Fruit fly (Drosophila melanogaster): ENCODE results near the gene CG7102.

The CG7102 gene

DNA sequence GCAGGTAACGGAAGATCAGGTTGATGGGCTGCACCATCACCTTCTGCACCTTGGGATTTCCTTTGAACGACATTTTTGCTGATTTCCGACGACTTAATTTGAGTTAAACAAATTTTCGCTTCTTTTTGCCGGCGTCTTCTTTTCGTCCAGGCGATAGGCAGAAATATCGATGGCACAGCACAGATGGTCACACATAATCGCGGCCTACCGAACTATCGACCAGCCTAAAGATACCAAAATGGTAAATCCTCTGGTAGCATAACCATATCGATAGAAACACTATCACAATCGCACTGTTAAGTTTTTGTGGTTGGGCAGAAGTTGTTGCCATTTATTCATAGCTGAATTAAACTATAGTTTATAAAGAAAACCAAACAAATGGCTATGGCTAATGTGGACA lies 2.0 kb downstream of the CG7102 start, which contains the start of the genes SmE and CG34132:
SmE (minus strand) TSS at position 180 of the 400 bp plus-strand sequence.
CG34132 (plus strand) TSS at position 233 of the 400 bp plus-strand sequence.
- TF ChIP-seq ovo (GFP tag; optimal IDR thresholded peaks at IDR 0.05) (no peak), CG1620 (GFP tag; optimal IDR thresholded peaks at IDR 0.05) (no peak), CG12768 (GFP tag; optimal IDR thresholded peaks at IDR 0.05) (no peak), CG14711 (tag; optimal IDR thresholded peaks at IDR 0.05) (no peak), Crg-1 (GFP tag; optimal IDR thresholded peaks at IDR 0.05) (no peak), CG11617 (GFP tag; optimal IDR thresholded peaks at IDR 0.05) (no peak), Mnt (GFP tag; optimal IDR thresholded peaks at IDR 0.05) (no peak), pad (GFP tag; optimal IDR thresholded peaks at IDR 0.05) (no peak), cnc (optimal IDR thresholded peaks at IDR 0.05) (no peak), Hr96 (GFP tag; optimal IDR thresholded peaks at IDR 0.05) (no peak), kay (GFP tag; ENCODE audit: borderline replicate concordance) (no peak), CG33017 (tag; optimal IDR thresholded peaks at IDR 0.05) (no peak), cic (GFP tag; optimal IDR thresholded peaks at IDR 0.05) (no peak), Clk (GFP tag; optimal IDR thresholded peaks at IDR 0.05) (no peak), CG7101 (tag; optimal IDR thresholded peaks at IDR 0.05) (no peak), CG5204 (GFP tag; optimal IDR thresholded peaks at IDR 0.05) (no peak), toe (GFP tag; optimal IDR thresholded peaks at IDR 0.05) (no peak), CG7045 (GFP tag; optimal IDR thresholded peaks at IDR 0.05) (no peak), tj (GFP tag; optimal IDR thresholded peaks at IDR 0.05) (no peak)

DNA sequence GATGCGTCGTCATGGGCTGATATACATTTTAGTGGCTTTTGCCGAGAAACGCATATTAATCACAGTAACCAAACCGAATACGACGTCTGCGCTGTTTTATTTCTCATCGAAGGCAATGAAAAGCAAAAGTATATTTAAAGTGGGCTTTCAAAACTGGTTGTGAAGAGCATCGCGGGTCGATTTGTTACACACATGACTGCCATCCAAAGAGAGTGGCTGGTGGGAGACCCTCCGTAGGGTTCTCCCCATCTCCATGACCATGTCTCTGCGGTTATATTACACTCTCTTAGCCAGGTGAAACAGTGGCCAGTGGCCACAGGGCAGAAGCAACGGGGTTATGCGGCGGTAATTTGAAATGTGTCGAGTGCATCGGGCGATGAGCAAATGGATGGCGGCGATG lies 6.9 kb downstream of the CG7102 start:
- TF ChIP-seq CG7101 (tag; optimal IDR thresholded peaks at IDR 0.05) (no peak), CG33017 (tag; optimal IDR thresholded peaks at IDR 0.05) (no peak), bab1 (GFP tag; optimal IDR thresholded peaks at IDR 0.05) (no peak), cic (GFP tag; optimal IDR thresholded peaks at IDR 0.05) (no peak), Crg-1 (GFP tag; optimal IDR thresholded peaks at IDR 0.05) (no peak), toe (GFP tag; optimal IDR thresholded peaks at IDR 0.05) (no peak), Clk (GFP tag; optimal IDR thresholded peaks at IDR 0.05) (no peak), Mnt (GFP tag; optimal IDR thresholded peaks at IDR 0.05) (no peak), CG14711 (tag; optimal IDR thresholded peaks at IDR 0.05) (no peak), CG7045 (GFP tag; optimal IDR thresholded peaks at IDR 0.05) (no peak), pad (GFP tag; optimal IDR thresholded peaks at IDR 0.05) (no peak), CG12768 (GFP tag; optimal IDR thresholded peaks at IDR 0.05) (no peak), ovo (GFP tag; optimal IDR thresholded peaks at IDR 0.05) (no peak), tj (GFP tag; optimal IDR thresholded peaks at IDR 0.05) (no peak), cnc (optimal IDR thresholded peaks at IDR 0.05) (no peak), CG11617 (GFP tag; optimal IDR thresholded peaks at IDR 0.05) (no peak), CG5204 (GFP tag; optimal IDR thresholded peaks at IDR 0.05) (no peak), Hr96 (GFP tag; optimal IDR thresholded peaks at IDR 0.05) (no peak)

DNA sequence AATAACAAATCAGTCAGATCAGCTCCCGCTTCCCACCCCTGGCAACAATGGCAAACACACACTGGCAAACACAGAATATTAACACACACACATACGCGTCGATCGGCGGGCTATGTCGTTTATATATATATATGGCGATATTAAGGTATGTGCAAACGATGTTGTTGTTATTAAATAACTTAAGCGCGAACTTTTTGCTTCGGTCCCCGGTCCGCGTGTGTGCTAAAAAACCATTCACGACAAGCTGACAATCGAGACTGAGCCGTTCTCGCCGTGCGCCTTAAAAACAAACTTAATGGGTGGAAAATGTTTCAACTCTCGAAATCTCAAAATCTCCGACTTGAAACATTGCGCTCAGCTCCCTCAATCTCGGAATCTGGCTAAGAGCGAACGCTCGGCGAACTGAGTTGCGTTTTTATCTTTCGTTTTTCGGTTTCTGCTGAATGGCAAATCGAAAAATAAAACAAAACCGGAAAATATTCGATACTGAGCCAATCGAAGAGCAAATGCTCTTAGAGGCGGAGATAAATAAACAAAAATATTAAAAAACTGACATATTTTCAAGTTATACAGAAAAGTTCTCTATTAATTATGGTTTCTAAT lies 7.9 kb downstream of the CG7102 start, which contains the start of gene spz3:
spz3 (minus strand) TSS at position 261 of the 603 bp plus-strand sequence.
- peak; percentile 47 for TF ChIP-seq kay (GFP tag; ENCODE audit: borderline replicate concordance)
- no peak for TF ChIP-seq Crg-1 (GFP tag; optimal IDR thresholded peaks at IDR 0.05)

DNA sequence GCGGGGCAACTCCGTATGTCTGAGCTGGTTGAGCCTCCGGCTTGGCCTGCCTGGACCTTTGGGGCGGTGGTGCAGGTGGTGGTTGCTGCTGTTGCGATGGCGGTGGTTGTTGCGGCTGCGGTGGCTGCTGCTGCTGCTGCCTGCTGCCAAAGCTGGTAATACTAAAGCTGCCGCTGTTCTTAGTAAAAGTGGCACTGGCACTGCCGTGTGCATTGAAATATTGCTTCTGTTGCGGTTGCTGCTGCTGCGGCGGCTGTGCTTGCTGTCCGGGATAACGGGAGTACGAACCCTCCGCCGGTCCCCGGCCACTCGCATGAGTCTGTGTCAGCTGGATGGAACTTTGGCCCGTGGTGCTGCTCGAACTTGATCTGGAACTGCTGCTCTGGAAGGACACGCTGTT lies 8.9 kb downstream of the CG7102 start:
- TF ChIP-seq CG11617 (GFP tag; optimal IDR thresholded peaks at IDR 0.05) (no peak), CG1620 (GFP tag; optimal IDR thresholded peaks at IDR 0.05) (no peak), ovo (GFP tag; optimal IDR thresholded peaks at IDR 0.05) (no peak), bab1 (GFP tag; optimal IDR thresholded peaks at IDR 0.05) (no peak), Clk (GFP tag; optimal IDR thresholded peaks at IDR 0.05) (no peak), CG5204 (GFP tag; optimal IDR thresholded peaks at IDR 0.05) (no peak), CG7101 (tag; optimal IDR thresholded peaks at IDR 0.05) (no peak), toe (GFP tag; optimal IDR thresholded peaks at IDR 0.05) (no peak), CG33017 (tag; optimal IDR thresholded peaks at IDR 0.05) (no peak), Hr96 (GFP tag; optimal IDR thresholded peaks at IDR 0.05) (no peak), Mnt (GFP tag; optimal IDR thresholded peaks at IDR 0.05) (no peak)

DNA sequence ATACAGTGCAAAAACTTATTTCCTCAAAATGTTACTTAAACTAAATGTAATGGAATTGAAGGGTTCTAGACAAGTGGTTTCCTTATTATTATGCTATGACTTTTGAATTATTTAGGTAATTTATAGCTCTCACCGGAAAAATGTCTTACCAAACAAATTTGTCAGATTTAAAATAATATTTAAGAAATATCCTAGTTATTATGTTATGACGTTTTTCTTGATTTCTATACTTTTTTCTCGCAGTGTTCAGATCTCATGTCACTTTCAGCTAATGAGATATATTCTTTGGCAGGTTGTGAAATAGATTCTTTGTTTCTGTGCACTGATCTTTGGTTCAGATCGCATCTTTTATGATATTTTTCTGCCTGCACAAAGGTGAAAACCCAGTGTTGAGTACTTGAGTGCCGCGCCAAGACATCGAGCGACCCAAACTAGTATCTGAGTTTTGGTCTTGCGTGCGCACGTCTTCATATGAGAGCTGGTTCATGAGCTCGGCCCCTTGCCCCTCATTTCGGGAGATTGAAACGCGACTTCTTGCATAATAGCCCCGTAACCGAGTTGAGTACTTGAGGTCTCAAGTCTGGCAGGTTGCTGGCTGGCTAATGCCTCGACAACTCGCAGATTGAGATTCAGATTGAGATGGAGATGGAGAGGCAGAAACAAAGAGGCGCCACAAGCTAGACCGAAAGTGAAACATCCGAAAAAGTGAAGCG lies 10.6 kb downstream of the CG7102 start:
- no peak for TF ChIP-seq bab1 (GFP tag; optimal IDR thresholded peaks at IDR 0.05)

DNA sequence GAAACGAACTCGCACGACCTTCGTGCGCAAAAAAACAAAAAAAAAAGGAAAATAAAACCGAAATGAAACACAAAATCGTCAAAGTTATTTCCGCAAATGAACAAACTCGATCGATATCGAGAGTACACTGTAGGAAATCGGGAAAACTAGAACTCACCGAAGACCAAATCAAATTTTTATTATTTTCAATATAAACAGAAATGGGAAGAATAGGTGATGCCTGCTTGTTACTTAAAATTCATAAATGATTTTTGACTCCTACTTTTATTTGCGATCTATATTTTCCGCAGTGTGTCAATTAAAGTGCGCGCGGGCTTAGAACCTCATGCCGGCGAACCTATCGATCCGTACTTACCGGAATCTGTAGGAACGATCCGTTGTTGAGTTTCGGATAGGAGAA lies 11.6 kb downstream of the CG7102 start:
- TF ChIP-seq CG7045 (GFP tag; optimal IDR thresholded peaks at IDR 0.05) (no peak), CG11617 (GFP tag; optimal IDR thresholded peaks at IDR 0.05) (no peak), Clk (GFP tag; optimal IDR thresholded peaks at IDR 0.05) (no peak)

DNA sequence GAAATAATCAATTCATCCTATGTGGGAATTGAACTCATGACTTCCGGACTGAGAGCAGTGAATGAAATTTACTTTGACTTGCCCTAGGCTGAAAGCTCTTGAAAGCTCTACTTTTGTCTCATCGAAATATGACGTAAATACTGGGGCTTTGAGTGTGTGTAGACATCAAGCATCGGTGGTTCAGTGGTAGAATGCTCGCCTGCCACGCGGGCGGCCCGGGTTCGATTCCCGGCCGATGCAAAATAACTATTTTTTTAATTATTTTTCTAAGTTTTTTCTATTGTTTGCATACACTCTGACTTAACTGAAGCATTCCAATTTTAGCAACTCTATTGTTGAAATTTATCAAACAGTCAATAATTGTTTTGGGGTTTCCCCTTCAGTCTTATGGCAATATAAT lies 14.6 kb downstream of the CG7102 start:
- TF ChIP-seq kay (GFP tag; ENCODE audit: borderline replicate concordance) (no peak), Crg-1 (GFP tag; optimal IDR thresholded peaks at IDR 0.05) (no peak), tj (GFP tag; optimal IDR thresholded peaks at IDR 0.05) (no peak), Mnt (GFP tag; optimal IDR thresholded peaks at IDR 0.05) (no peak), ovo (GFP tag; optimal IDR thresholded peaks at IDR 0.05) (no peak), Hr96 (GFP tag; optimal IDR thresholded peaks at IDR 0.05) (no peak), CG7101 (tag; optimal IDR thresholded peaks at IDR 0.05) (no peak), CG33017 (tag; optimal IDR thresholded peaks at IDR 0.05) (no peak), CG7045 (GFP tag; optimal IDR thresholded peaks at IDR 0.05) (no peak), pad (GFP tag; optimal IDR thresholded peaks at IDR 0.05) (no peak), CG1620 (GFP tag; optimal IDR thresholded peaks at IDR 0.05) (no peak), cic (GFP tag; optimal IDR thresholded peaks at IDR 0.05) (no peak), CG11617 (GFP tag; optimal IDR thresholded peaks at IDR 0.05) (no peak), CG12768 (GFP tag; optimal IDR thresholded peaks at IDR 0.05) (no peak), Clk (GFP tag; optimal IDR thresholded peaks at IDR 0.05) (no peak), cnc (optimal IDR thresholded peaks at IDR 0.05) (no peak), CG5204 (GFP tag; optimal IDR thresholded peaks at IDR 0.05) (no peak), bab1 (GFP tag; optimal IDR thresholded peaks at IDR 0.05) (no peak), CG14711 (tag; optimal IDR thresholded peaks at IDR 0.05) (no peak), toe (GFP tag; optimal IDR thresholded peaks at IDR 0.05) (no peak)
